Worm (Caenorhabditis elegans): Measurements from ENCODE around the gene stt-3.

stt-3 gene

DNA sequence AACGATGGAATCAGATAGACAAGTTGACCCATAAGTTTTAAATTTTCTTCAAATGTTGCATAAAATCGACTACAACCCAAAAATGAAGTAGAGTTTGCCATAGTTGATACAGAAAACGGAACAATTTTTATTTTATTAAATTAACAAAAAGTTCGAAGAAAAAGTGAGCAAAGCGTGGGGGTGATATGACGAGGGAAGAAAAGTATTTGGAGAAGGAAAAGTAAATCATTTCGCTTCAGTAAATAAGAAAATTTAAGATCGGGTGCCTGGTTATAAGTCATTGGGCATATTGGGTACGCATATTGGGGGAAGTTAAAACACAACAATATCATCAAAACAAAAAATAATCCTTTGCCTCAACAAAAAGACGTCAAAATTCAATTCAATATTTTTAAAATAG is 17.5 kb downstream of the stt-3 start, which contains the start of gene srg-6:
srg-6 (minus strand) TSS at position 101 of the 400 bp plus-strand sequence.
- TF ChIP-seq F13H6.1 (tag; optimal IDR thresholded peaks at IDR 0.05) = no peak
- no peak for TF ChIP-seq ahr-1 (tag; optimal IDR thresholded peaks at IDR 0.05)
- no peak for TF ChIP-seq ceh-45 (GFP tag; IDR thresholded peaks at IDR 0.05)
- TF ChIP-seq ceh-2 (tag; optimal IDR thresholded peaks at IDR 0.05) = no peak
- TF ChIP-seq ceh-6 (GFP tag; optimal IDR thresholded peaks at IDR 0.05) = no peak
- no peak for TF ChIP-seq ceh-24 (tag; optimal IDR thresholded peaks at IDR 0.05)
- TF ChIP-seq rnt-1 (tag; optimal IDR thresholded peaks at IDR 0.05) = no peak
- no peak for TF ChIP-seq ttx-3 (tag; optimal IDR thresholded peaks at IDR 0.05)
- no peak for TF ChIP-seq C08G9.2 (tag; optimal IDR thresholded peaks at IDR 0.05)
- TF ChIP-seq fkh-10 (GFP tag; optimal IDR thresholded peaks at IDR 0.05) = no peak
- TF ChIP-seq unc-3 (GFP tag; conservative IDR thresholded peaks at IDR 0.05) = no peak
- TF ChIP-seq unc-3 (tag; optimal IDR thresholded peaks at IDR 0.05) = no peak
- TF ChIP-seq mec-3 (tag; optimal IDR thresholded peaks at IDR 0.05; ENCODE audit: borderline replicate concordance) = no peak
- no peak for TF ChIP-seq ceh-19 (GFP tag; optimal IDR thresholded peaks at IDR 0.05)
- no peak for TF ChIP-seq syd-9 (tag; optimal IDR thresholded peaks at IDR 0.05)
- no peak for TF ChIP-seq ceh-14 (tag; optimal IDR thresholded peaks at IDR 0.05)
- no peak for TF ChIP-seq tbx-2 (tag; optimal IDR thresholded peaks at IDR 0.05)
- TF ChIP-seq dve-1 (tag; optimal IDR thresholded peaks at IDR 0.05) = no peak
- TF ChIP-seq pax-1 (tag; optimal IDR thresholded peaks at IDR 0.05) = no peak

DNA sequence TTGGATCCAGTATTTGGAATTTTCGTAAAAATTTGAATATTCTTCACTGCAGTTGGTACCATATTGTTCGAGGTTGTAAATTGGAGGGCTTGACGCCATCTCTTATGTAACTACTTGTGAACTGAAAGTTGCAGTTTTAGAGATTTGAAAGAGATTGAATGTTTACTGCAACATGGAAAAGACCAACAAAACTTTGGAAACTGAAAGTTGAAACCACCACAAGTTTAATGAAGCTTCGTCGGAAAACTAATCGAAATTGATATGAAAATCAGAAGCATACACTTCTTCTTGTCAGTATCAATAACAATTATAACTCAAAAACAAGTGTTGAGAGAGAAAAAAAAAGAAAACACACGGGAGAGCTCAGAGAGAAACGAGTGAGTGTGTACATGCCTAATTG is 19.6 kb downstream of the stt-3 start, which contains the start of gene srg-7:
srg-7 (minus strand) TSS at position 101 of the 400 bp plus-strand sequence.
- TF ChIP-seq nfya-1 (tag; optimal IDR thresholded peaks at IDR 0.05) = no peak
- no peak for TF ChIP-seq ahr-1 (tag; optimal IDR thresholded peaks at IDR 0.05)
- TF ChIP-seq ztf-16 (tag; optimal IDR thresholded peaks at IDR 0.05) = no peak

ce11 chrIII:6270277-6270676 is 21.8 kb downstream of the stt-3 start, which contains the start of gene srg-3:
TSS of gene srg-3 (minus strand) at chrIII:6270377.
- TF ChIP-seq ceh-2 (tag; optimal IDR thresholded peaks at IDR 0.05) (no peak), lim-6 (tag; optimal IDR thresholded peaks at IDR 0.05) (no peak), C08G9.2 (tag; optimal IDR thresholded peaks at IDR 0.05) (no peak), pax-1 (tag; optimal IDR thresholded peaks at IDR 0.05) (no peak), hlh-13 (GFP tag; optimal IDR thresholded peaks at IDR 0.05) (no peak), rnt-1 (tag; optimal IDR thresholded peaks at IDR 0.05) (no peak), K09A11.1 (tag; optimal IDR thresholded peaks at IDR 0.05; ENCODE audit: insufficient read depth) (no peak), sdc-2 (tag; optimal IDR thresholded peaks at IDR 0.05) (no peak), ets-4 (tag; optimal IDR thresholded peaks at IDR 0.05) (no peak), fkh-10 (GFP tag; optimal IDR thresholded peaks at IDR 0.05) (no peak), ceh-24 (tag; optimal IDR thresholded peaks at IDR 0.05) (no peak), hlh-15 (tag; optimal IDR thresholded peaks at IDR 0.05) (no peak)

DNA sequence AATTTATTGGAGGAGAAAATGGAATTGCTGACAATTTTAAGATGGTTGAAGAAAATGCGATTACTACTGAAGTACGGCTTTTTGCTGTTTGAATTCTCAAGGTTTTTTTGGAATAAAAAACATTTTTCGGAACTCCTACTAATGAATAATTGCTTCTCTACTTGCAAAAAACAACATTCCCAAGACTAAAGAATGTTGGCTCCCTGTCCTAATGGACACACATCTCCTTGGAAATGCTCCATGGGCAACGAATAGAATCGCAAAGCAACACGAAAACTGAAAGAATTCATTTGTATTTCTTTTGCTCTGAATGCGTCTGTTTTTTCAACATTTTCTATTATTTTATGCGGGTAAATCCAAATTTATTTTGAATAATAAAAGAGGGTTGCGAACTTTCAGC is 24.4 kb downstream of the stt-3 start, which contains the start of gene C18F10.2:
C18F10.2 (plus strand) TSS at position 301 of the 400 bp plus-strand sequence.
- TF ChIP-seq hlh-30 (tag; optimal IDR thresholded peaks at IDR 0.05; ENCODE audit: insufficient read depth) = no peak
- no peak for TF ChIP-seq npax-4 (tag; optimal IDR thresholded peaks at IDR 0.05)
- no peak for TF ChIP-seq dve-1 (tag; optimal IDR thresholded peaks at IDR 0.05)
- TF ChIP-seq ceh-6 (GFP tag; optimal IDR thresholded peaks at IDR 0.05) = no peak
- TF ChIP-seq unc-3 (GFP tag; conservative IDR thresholded peaks at IDR 0.05) = no peak
- TF ChIP-seq unc-3 (tag; optimal IDR thresholded peaks at IDR 0.05) = no peak
- TF ChIP-seq hlh-8 (tag; optimal IDR thresholded peaks at IDR 0.05) = no peak
- TF ChIP-seq ceh-18 (tag; optimal IDR thresholded peaks at IDR 0.05) = no peak
- no peak for TF ChIP-seq pros-1 (tag; optimal IDR thresholded peaks at IDR 0.05)
- TF ChIP-seq ahr-1 (tag; optimal IDR thresholded peaks at IDR 0.05) = no peak
- TF ChIP-seq Y22D7AL.16 (tag; optimal IDR thresholded peaks at IDR 0.05) = no peak
- TF ChIP-seq odd-2 (tag; optimal IDR thresholded peaks at IDR 0.05) = no peak
- no peak for TF ChIP-seq lim-6 (tag; optimal IDR thresholded peaks at IDR 0.05)
- TF ChIP-seq K09A11.1 (tag; optimal IDR thresholded peaks at IDR 0.05; ENCODE audit: insufficient read depth) = no peak
- TF ChIP-seq sox-2 (GFP tag; IDR thresholded peaks at IDR 0.05) = no peak
- no peak for TF ChIP-seq ceh-14 (tag; optimal IDR thresholded peaks at IDR 0.05)
- no peak for TF ChIP-seq nhr-232 (tag; optimal IDR thresholded peaks at IDR 0.05)
- no peak for TF ChIP-seq hlh-6 (tag; optimal IDR thresholded peaks at IDR 0.05)
- no peak for TF ChIP-seq sdc-2 (tag; optimal IDR thresholded peaks at IDR 0.05)
- TF ChIP-seq zip-5 (tag; optimal IDR thresholded peaks at IDR 0.05) = no peak
- no peak for TF ChIP-seq pat-9 (tag; optimal IDR thresholded peaks at IDR 0.05)
